Worm (Caenorhabditis elegans) whole organism, early embryonic: ENCODE data around the gene F52F10.2.

Experiments
- B0310.2 ChIP-seq: sonication (generic microtip); optimal IDR thresholded peaks from 2 replicates; lab custom pipeline; 2016; ENCODE audit warnings: mild to moderate bottlenecking, missing genetic modification characterization, missing compliant biosample characterization
- F13C5.2 ChIP-seq: sonication (generic microtip); optimal IDR thresholded peaks from 2 replicates; lab custom pipeline; 2017; ENCODE audit warnings: mild to moderate bottlenecking, missing genetic modification characterization, inconsistent platforms, missing compliant biosample characterization
- aly-1 ChIP-seq: sonication (generic microtip); optimal IDR thresholded peaks from 2 replicates; lab custom pipeline; 2016; ENCODE audit warnings: missing genetic modification characterization, missing compliant biosample characterization
- ama-1 ChIP-seq: fragments of 150-350 bp; optimal IDR thresholded peaks from 2 replicates; lab custom pipeline; 2014
- ceh-13 ChIP-seq: fragments of 200-800 bp; sonication (Bioruptor generic); optimal IDR thresholded peaks from 2 replicates; lab custom pipeline; 2018; ENCODE audit warnings: mild to moderate bottlenecking, missing genetic modification characterization, missing compliant biosample characterization
- ceh-36 ChIP-seq: sonication (generic microtip); optimal IDR thresholded peaks from 2 replicates; lab custom pipeline; 2016; ENCODE audit warnings: missing genetic modification characterization, inconsistent platforms, missing compliant biosample characterization
- hmbx-1 ChIP-seq: sonication (generic microtip); optimal IDR thresholded peaks from 2 replicates; lab custom pipeline; 2016; ENCODE audit warnings: mild to moderate bottlenecking, missing genetic modification characterization, missing compliant biosample characterization
- hnd-1 ChIP-seq: sonication (generic microtip); optimal IDR thresholded peaks from 2 replicates; lab custom pipeline; 2016; ENCODE audit warnings: missing genetic modification characterization, missing compliant biosample characterization
- pes-1 ChIP-seq: fragments of 200-800 bp; sonication (Bioruptor generic); IDR thresholded peaks from 2 replicates; pipeline ENCODE4 v1.3.6; 2022; ENCODE audit warnings: missing genetic modification reagents, missing genetic modification characterization, missing compliant biosample characterization
- sea-1 ChIP-seq: fragments of 200-800 bp; sonication (Bioruptor generic); conservative IDR thresholded peaks from 2 replicates; pipeline ENCODE4 v1.3.6; 2022; ENCODE audit warnings: missing genetic modification characterization, missing compliant biosample characterization
- tbx-11 ChIP-seq: fragments of 200-800 bp; sonication (Bioruptor generic); IDR thresholded peaks from 2 replicates; pipeline ENCODE4 v1.3.6; 2022; ENCODE audit warnings: missing genetic modification characterization, missing compliant biosample characterization
- tra-4 ChIP-seq: sonication (generic microtip); optimal IDR thresholded peaks from 2 replicates; lab custom pipeline; 2017; ENCODE audit warnings: missing genetic modification characterization, missing compliant biosample characterization

- TF ChIP-seq B0310.2 (no peak), ama-1 (lab: Kevin White, UChicago) (no peak), tra-4 (tag; lab: Kevin White, UChicago) (no peak), F13C5.2 (no peak), ceh-36 (tag; lab: Kevin White, UChicago) (no peak), sea-1 (GFP tag; lab: Robert Waterston, UW) (no peak), aly-1 (tag; lab: Kevin White, UChicago) (no peak), pes-1 (GFP tag; lab: Robert Waterston, UW) (no peak), hnd-1 (no peak), ceh-13 (GFP tag; lab: Kevin White, UChicago) (no peak), hmbx-1 (tag; lab: Kevin White, UChicago) (no peak), tbx-11 (GFP tag; lab: Robert Waterston, UW) (no peak)
These were observed 10.2 kb downstream of the F52F10.2 start for ce11 chrV:1558113-1558512.
